Worm (Caenorhabditis elegans) whole organism, L4 larva: ENCODE results near the gene enri-1.

Experiments
- F37D6.2 ChIP-seq: sonication (generic microtip); optimal IDR thresholded peaks from 2 replicates; lab custom pipeline; 2016; ENCODE audit warnings: mild to moderate bottlenecking, missing genetic modification characterization, missing compliant biosample characterization
- F49E8.2 ChIP-seq: sonication (generic microtip); optimal IDR thresholded peaks from 2 replicates; lab custom pipeline; 2016; ENCODE audit warnings: missing compliant biosample characterization, mild to moderate bottlenecking, missing genetic modification characterization, borderline replicate concordance
- T26A8.4 ChIP-seq: fragments of 200-800 bp; sonication (Bioruptor generic); IDR thresholded peaks from 2 replicates; pipeline ENCODE4 v1.3.6; 2022; ENCODE audit warnings: missing genetic modification characterization, missing compliant biosample characterization
- aha-1 ChIP-seq: fragments of 150-350 bp; peaks from one replicate; lab custom pipeline; 2014; ENCODE audit warnings: missing biosample characterization, missing genetic modification characterization
- arid-1 ChIP-seq: fragments of 200-800 bp; sonication (Bioruptor generic); conservative IDR thresholded peaks from 2 replicates; pipeline ENCODE4 v1.3.6; 2022; ENCODE audit warnings: missing genetic modification reagents, missing genetic modification characterization, missing compliant biosample characterization
- attf-4 ChIP-seq: sonication (generic microtip); optimal IDR thresholded peaks from 3 replicates; lab custom pipeline; 2017; ENCODE audit warnings: missing biosample characterization, missing genetic modification characterization
- ceh-32 ChIP-seq: sonication (generic microtip); optimal IDR thresholded peaks from 2 replicates; lab custom pipeline; 2016; ENCODE audit warnings: mild to moderate bottlenecking, missing genetic modification characterization, missing compliant biosample characterization; ENCODE audit not compliant: poor library complexity
- ceh-44 ChIP-seq: fragments of 200-800 bp; sonication (Bioruptor generic); IDR thresholded peaks from 2 replicates; pipeline ENCODE4 v1.3.6; 2022; ENCODE audit warnings: missing genetic modification reagents, missing genetic modification characterization, missing compliant biosample characterization
- ces-1 ChIP-seq: fragments of 150-350 bp; sonication (generic microtip); optimal IDR thresholded peaks from 4 replicates; lab custom pipeline; 2014; ENCODE audit warnings: missing biosample characterization, missing genetic modification reagents, missing genetic modification characterization
- daf-19 ChIP-seq: fragments of 200-800 bp; sonication (Bioruptor generic); conservative IDR thresholded peaks from 2 replicates; pipeline ENCODE4 v1.3.6; 2022; ENCODE audit warnings: missing genetic modification characterization, missing compliant biosample characterization
- dmd-8 ChIP-seq: fragments of 200-800 bp; sonication (Bioruptor generic); IDR thresholded peaks from 2 replicates; pipeline ENCODE4 v1.3.6; 2022; ENCODE audit warnings: missing genetic modification characterization, missing compliant biosample characterization
- egl-27 ChIP-seq: sonication (generic microtip); optimal IDR thresholded peaks from 3 replicates; lab custom pipeline; 2017; ENCODE audit warnings: missing biosample characterization, missing genetic modification reagents, missing genetic modification characterization
- fos-1 ChIP-seq: fragments of 150-350 bp; optimal IDR thresholded peaks from 2 replicates; lab custom pipeline; 2014; ENCODE audit warnings: missing biosample characterization, missing genetic modification characterization
- gei-8 ChIP-seq: fragments of 200-800 bp; sonication (Bioruptor generic); optimal IDR thresholded peaks from 2 replicates; lab custom pipeline; 2018; ENCODE audit warnings: mild to moderate bottlenecking, missing genetic modification characterization, missing compliant biosample characterization
- hlh-30 ChIP-seq: sonication (generic microtip); optimal IDR thresholded peaks from 2 replicates; lab custom pipeline; 2017; ENCODE audit warnings: antibody characterized with exemption, mild to moderate bottlenecking, missing genetic modification characterization, missing compliant biosample characterization; ENCODE audit not compliant: insufficient read depth
- lim-7 ChIP-seq: fragments of 200-800 bp; sonication (Bioruptor generic); IDR thresholded peaks from 2 replicates; pipeline ENCODE4 v1.3.6; 2022; ENCODE audit warnings: missing genetic modification characterization, missing compliant biosample characterization
- lin-29 ChIP-seq: fragments of 200-800 bp; sonication (Bioruptor generic); IDR thresholded peaks from 2 replicates; pipeline ENCODE4 v1.3.6; 2022; ENCODE audit warnings: missing genetic modification reagents, missing genetic modification characterization, missing compliant biosample characterization
- lin-38 ChIP-seq: fragments of 200-800 bp; sonication (Bioruptor generic); IDR thresholded peaks from 2 replicates; pipeline ENCODE4 v1.3.6; 2022; ENCODE audit warnings: missing genetic modification reagents, missing genetic modification characterization, missing compliant biosample characterization
- lir-3 ChIP-seq: sonication (generic microtip); optimal IDR thresholded peaks from 2 replicates; lab custom pipeline; 2016; ENCODE audit warnings: mild to moderate bottlenecking, missing genetic modification characterization, missing compliant biosample characterization
- nhr-10 ChIP-seq: fragments of 150-350 bp; optimal IDR thresholded peaks from 2 replicates; lab custom pipeline; 2014; ENCODE audit warnings: missing biosample characterization, missing genetic modification characterization
- nhr-41 ChIP-seq: fragments of 200-800 bp; sonication (Bioruptor generic); IDR thresholded peaks from 2 replicates; pipeline ENCODE4 v1.3.6; 2022; ENCODE audit warnings: missing genetic modification reagents, missing genetic modification characterization, missing compliant biosample characterization
- nhr-6 ChIP-seq: fragments of 150-350 bp; optimal IDR thresholded peaks from 2 replicates; lab custom pipeline; 2014; ENCODE audit warnings: missing biosample characterization, missing genetic modification characterization
- pha-4 ChIP-seq, 2 experiments: fragments of 150-350 bp in 1 of 2; fragments of 200-800 bp in 1 of 2; sonication (Bioruptor generic) in 1 of 2; IDR thresholded peaks in 1 of 2; optimal IDR thresholded peaks in 1 of 2; 2 replicates each; pipeline versions ENCODE4 v1.3.6 to Lab custom; 2014 to 2022; ENCODE audit warnings: missing genetic modification characterization in 2 of 2, missing genetic modification reagents in 2 of 2, missing biosample characterization in 1 of 2, missing compliant biosample characterization in 1 of 2
- pqm-1 ChIP-seq: sonication (generic microtip); optimal IDR thresholded peaks from 2 replicates; lab custom pipeline; 2017; ENCODE audit warnings: missing biosample characterization, missing genetic modification characterization
- rbr-2 ChIP-seq: sonication (generic microtip); optimal IDR thresholded peaks from 2 replicates; lab custom pipeline; 2016; ENCODE audit warnings: missing genotype, missing genetic modification characterization, missing compliant biosample characterization
- saeg-2 ChIP-seq: fragments of 200-800 bp; sonication (Bioruptor generic); IDR thresholded peaks from 2 replicates; pipeline ENCODE4 v1.3.6; 2022; ENCODE audit warnings: missing genetic modification reagents, missing genetic modification characterization, missing compliant biosample characterization
- sdz-12 ChIP-seq: fragments of 200-800 bp; sonication (Bioruptor generic); optimal IDR thresholded peaks from 2 replicates; lab custom pipeline; 2018; ENCODE audit warnings: mild to moderate bottlenecking, missing genetic modification characterization, missing compliant biosample characterization
- skn-1 ChIP-seq: fragments of 150-350 bp; optimal IDR thresholded peaks from 2 replicates; lab custom pipeline; 2014; ENCODE audit warnings: missing biosample characterization, missing genetic modification characterization
- unc-130 ChIP-seq: sonication (generic microtip); optimal IDR thresholded peaks from 2 replicates; lab custom pipeline; 2016; ENCODE audit warnings: missing genetic modification reagents, missing genetic modification characterization, missing compliant biosample characterization
- unc-39 ChIP-seq: sonication (generic microtip); optimal IDR thresholded peaks from 2 replicates; lab custom pipeline; 2017; ENCODE audit warnings: missing biosample characterization, missing genetic modification characterization
- unc-62 ChIP-seq, 3 experiments: fragments of 150-350 bp in 1 of 3; sonication (generic microtip); optimal IDR thresholded peaks in 2 of 3; peaks in 1 of 3; 1 replicate in 1 of 3; 2 replicates in 2 of 3; lab custom pipeline; 2014 to 2017; ENCODE audit warnings: missing biosample characterization in 3 of 3, missing genetic modification characterization in 3 of 3, missing genetic modification reagents in 3 of 3, missing genotype in 1 of 3
- zag-1 ChIP-seq: fragments of 150-350 bp; optimal IDR thresholded peaks from 2 replicates; lab custom pipeline; 2014; ENCODE audit warnings: missing biosample characterization, missing genetic modification characterization
- zfp-3 ChIP-seq: fragments of 200-800 bp; sonication (Bioruptor generic); conservative IDR thresholded peaks from 2 replicates; pipeline ENCODE4 v1.3.6; 2022; ENCODE audit warnings: missing genetic modification reagents, missing genetic modification characterization, missing compliant biosample characterization
- zip-2 ChIP-seq: fragments of 150-350 bp; optimal IDR thresholded peaks from 2 replicates; lab custom pipeline; 2014; ENCODE audit warnings: missing biosample characterization, missing genetic modification characterization

The enri-1 gene

DNA sequence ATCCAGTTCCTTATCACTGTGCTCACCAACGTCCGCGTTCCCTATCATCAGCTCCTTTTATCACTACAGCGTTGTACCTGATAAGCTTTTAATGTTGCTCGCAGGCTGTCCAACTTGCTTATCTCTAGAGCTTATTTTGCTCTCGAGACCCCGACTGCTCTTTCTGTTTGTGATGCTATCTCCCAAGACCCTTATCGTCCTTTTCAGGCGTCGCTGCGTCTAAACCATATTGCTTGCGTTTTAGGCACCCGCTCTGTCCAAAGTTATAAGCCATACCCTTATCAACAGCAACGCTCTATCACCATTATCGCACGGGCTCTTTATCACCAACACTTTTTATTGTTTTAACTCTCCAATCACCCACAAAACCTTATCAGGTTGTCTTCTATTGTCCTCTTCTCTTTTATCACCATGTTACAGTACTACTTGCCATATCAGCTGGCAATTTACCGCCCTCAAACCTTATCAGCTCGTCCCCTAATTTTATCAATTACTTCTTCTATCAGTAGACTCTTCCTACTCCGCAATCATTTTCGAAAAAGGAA lies 37.1 kb upstream of the enri-1 start (continued):
- TF ChIP-seq pha-4 (GFP tag; IDR thresholded peaks at IDR 0.05; lab: Robert Waterston, UW) (peak; percentile 92), pha-4 (tag; optimal IDR thresholded peaks at IDR 0.05; lab: Kevin White, UChicago) (no peak), skn-1 (no peak), zip-2 (tag; lab: Kevin White, UChicago) (no peak), lim-7 (GFP tag; lab: Robert Waterston, UW) (no peak), F49E8.2 (tag; lab: Kevin White, UChicago) (no peak), rbr-2 (no peak), arid-1 (GFP tag; lab: Robert Waterston, UW) (no peak), ces-1 (GFP tag; lab: Kevin White, UChicago) (no peak)

DNA sequence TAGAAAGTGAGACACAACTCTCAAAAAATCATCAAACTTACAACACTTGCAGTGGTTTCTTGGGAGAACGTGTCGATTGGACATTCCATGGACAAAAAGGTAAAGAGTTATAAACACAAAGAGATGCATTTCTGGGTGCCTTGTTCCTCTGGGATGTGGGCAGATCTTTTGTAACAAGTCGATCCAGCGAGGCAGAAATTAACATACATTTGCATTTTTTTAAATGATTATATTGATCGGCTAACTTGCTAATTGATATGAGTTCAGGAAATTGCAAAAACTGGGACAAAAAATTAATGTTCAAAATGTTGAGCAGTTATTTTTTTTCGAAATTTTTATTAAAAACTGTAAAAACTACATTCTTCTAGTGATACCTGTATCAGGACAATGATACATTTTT lies 36.3 kb upstream of the enri-1 start, which contains the start of gene F16G10.6:
F16G10.6 (minus strand) TSS at position 101 of the 400 bp plus-strand sequence.
- TF ChIP-seq lin-38 (GFP tag; lab: Robert Waterston, UW) (no peak), nhr-6 (tag; lab: Kevin White, UChicago) (no peak), hlh-30 (tag; lab: Kevin White, UChicago) (no peak), sdz-12 (GFP tag; lab: Kevin White, UChicago) (no peak), T26A8.4 (GFP tag; lab: Robert Waterston, UW) (no peak), lir-3 (tag; lab: Kevin White, UChicago) (no peak), unc-62 (GFP tag; optimal IDR thresholded peaks at IDR 0.05 in 1 of 2; lab: Kevin White, UChicago) (peak in 1 of 2 experiments; percentile 1), unc-62 (tag; optimal IDR thresholded peaks at IDR 0.05; lab: Kevin White, UChicago) (no peak)

DNA sequence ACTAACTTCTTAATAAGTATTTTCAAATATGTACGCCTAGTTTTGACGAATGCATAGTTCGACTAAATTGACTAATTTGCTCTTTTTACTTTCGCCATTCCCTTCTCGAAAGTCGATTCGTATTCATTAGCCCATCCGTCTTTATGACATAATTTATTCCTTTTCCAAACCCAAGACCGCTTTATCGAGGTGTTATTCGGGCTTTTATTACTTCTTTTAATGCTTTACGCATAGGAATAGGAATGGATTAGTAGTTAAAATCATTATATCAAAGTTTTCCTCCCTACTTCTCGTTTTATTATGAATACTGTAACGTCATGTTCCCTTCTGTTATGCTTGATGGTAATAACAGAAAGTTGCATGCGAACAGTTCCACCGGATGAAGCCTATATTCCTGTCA lies 33.6 kb upstream of the enri-1 start, which contains the start of gene F16G10.2:
F16G10.2 (plus strand) TSS at position 301 of the 400 bp plus-strand sequence.
- TF ChIP-seq ces-1 (GFP tag; lab: Kevin White, UChicago) (no peak), unc-62 (GFP tag; optimal IDR thresholded peaks at IDR 0.05 in 1 of 2; lab: Kevin White, UChicago) (peak in 1 of 2 experiments; percentile 79), unc-62 (tag; optimal IDR thresholded peaks at IDR 0.05; lab: Kevin White, UChicago) (no peak)

DNA sequence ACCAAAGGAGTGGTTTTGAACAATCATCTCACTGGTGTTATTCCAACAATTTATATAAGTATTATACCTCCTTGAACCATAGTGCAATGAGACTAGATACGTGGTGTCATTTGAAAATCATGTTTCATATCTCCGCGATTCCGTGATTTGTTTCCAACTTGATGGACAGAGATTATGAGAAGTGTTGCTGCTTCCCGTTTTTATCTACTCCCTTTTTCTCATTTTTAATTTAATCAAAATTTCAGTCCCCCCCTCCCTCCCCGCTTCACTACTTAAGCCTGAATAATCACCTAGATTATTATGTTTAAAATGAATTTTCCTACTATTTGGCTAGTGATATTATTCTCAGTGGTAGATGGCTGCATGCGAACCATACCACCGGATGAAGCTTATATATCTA lies 30.7 kb upstream of the enri-1 start, which contains the start of gene F16G10.3:
F16G10.3 (plus strand) TSS at position 301 of the 400 bp plus-strand sequence.
- TF ChIP-seq aha-1 (tag; lab: Kevin White, UChicago) (peak; percentile 66), egl-27 (tag; lab: Kevin White, UChicago) (no peak)

DNA sequence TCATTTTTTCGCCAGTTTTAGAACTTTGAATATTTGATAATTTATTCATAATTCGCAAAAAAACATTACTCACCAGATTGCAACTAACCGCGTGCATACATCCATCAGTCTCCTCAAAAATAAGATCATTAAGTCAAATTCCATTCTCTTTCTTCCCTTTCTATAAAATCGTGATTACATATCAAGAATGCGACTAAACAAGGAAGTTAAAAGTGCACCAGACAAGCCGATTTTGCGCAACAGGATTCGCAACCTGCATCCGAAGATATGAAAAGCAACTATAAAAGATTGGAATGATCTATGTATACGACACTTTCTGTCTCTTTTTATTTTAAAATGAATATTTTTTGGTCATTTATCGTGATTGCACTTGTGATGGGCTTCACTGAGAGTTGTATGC lies 27.5 kb upstream of the enri-1 start, which contains the start of gene hpo-25:
hpo-25 (plus strand) TSS at position 301 of the 400 bp plus-strand sequence.
- TF ChIP-seq aha-1 (tag; lab: Kevin White, UChicago) (peak; percentile 6), egl-27 (tag; lab: Kevin White, UChicago) (no peak)

DNA sequence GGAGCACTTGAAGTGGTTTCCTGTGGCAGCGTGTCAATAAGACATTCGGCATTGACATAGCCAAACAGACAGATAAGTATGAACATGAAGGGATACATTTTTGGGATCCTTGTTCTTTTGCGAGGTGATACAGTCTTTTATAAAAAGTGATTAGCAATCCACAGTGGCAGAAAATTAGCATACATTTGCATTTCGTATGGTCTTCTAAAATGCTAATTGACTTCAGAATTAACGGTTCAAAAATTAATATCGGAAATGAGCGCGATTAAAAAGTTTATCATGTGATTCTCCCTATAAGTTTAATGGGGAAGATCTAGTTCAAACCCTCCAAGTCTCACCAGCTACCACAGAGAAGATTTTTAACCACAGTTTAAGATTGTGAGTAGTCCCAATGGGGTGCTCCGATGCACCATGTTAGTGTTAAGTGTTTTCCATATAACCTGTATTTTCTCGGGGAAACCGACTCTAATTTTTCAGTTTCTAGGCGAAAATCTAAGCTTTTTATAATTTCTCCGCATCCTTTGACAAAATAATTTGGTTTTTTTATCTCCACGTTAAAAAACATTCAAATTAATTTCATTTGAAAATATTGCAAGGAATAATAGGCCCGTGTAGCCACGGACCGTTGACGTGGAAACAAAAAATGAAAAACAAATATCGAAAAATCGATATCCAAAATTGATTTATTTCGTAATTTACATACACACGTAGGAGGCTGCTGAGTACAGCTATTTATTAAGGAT lies 25.4 kb upstream of the enri-1 start, which contains the start of the genes F43C11.12 and F16G10.5:
F43C11.12 (minus strand) TSS at position 101 of the 743 bp plus-strand sequence.
F16G10.5 (plus strand) TSS at position 693 of the 743 bp plus-strand sequence.
- TF ChIP-seq ceh-32 (tag; lab: Kevin White, UChicago) (no peak), fos-1 (tag; lab: Kevin White, UChicago) (no peak), unc-62 (GFP tag; optimal IDR thresholded peaks at IDR 0.05 in 1 of 2; lab: Kevin White, UChicago) (peak in 1 of 2 experiments; percentile 32), unc-62 (tag; optimal IDR thresholded peaks at IDR 0.05; lab: Kevin White, UChicago) (no peak)
- TF ChIP-seq, all 104 proteins: peak for 1

DNA sequence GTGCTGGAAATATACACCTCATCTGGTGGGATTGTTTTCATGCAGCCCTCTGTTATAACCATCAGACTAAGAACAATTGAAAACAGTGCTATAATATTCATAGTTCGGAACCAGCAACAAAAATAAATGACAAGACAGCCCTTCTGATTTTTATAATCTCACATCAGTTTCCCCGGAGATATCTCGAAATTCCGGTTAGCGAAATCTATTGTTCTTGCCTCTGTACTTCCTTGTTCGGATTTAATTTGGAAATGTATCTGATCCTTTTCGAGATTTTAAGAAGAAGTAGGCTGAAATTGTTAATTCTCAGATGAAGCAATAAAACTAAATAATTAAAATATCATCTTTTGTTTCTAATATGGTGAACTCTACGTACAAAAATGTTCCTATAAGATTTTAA lies 22.3 kb upstream of the enri-1 start, which contains the start of gene F43C11.11:
F43C11.11 (minus strand) TSS at position 101 of the 400 bp plus-strand sequence.
- TF ChIP-seq nhr-10 (tag; lab: Kevin White, UChicago) (no peak), zfp-3 (GFP tag; lab: Robert Waterston, UW) (no peak), saeg-2 (no peak), zag-1 (no peak), daf-19 (no peak), F37D6.2 (tag; lab: Kevin White, UChicago) (no peak), attf-4 (no peak), unc-130 (GFP tag; lab: Kevin White, UChicago) (no peak), dmd-8 (GFP tag; lab: Robert Waterston, UW) (no peak), lin-29 (GFP tag; lab: Robert Waterston, UW) (no peak), ceh-32 (tag; lab: Kevin White, UChicago) (no peak), nhr-41 (GFP tag; lab: Robert Waterston, UW) (no peak), ceh-44 (GFP tag; lab: Robert Waterston, UW) (no peak), gei-8 (GFP tag; lab: Kevin White, UChicago) (no peak), pqm-1 (tag; lab: Kevin White, UChicago) (no peak), zip-2 (tag; lab: Kevin White, UChicago) (no peak), fos-1 (tag; lab: Kevin White, UChicago) (no peak), T26A8.4 (GFP tag; lab: Robert Waterston, UW) (no peak), unc-39 (tag; lab: Kevin White, UChicago) (no peak)
- TF ChIP-seq, all 104 proteins: peak for 0
